Worm (Caenorhabditis elegans) whole organism, young adult: Measurements from ENCODE around the gene Y54G2A.36.
A peak's percentile ranks its signal among the peaks of the same experiment; 100 is the strongest.
"Not testable (repeated sequence)": the region's sequence is repeated elsewhere in the genome, so short reads cannot be mapped to it uniquely, and the experiment has no call there.

Experiments used
- B0035.1 ChIP-seq: sonication (generic microtip); optimal IDR thresholded peaks from 2 replicates; lab custom pipeline; 2016; ENCODE audit warnings: missing genetic modification characterization, mild to moderate bottlenecking, missing compliant biosample characterization, missing genotype, missing genetic modification reagents
- B0336.3 ChIP-seq: fragments of 200-800 bp; sonication (Bioruptor generic); IDR thresholded peaks from 2 replicates; pipeline ENCODE4 v1.3.6; 2022; ENCODE audit warnings: missing genetic modification characterization, missing compliant biosample characterization
- C06A6.2 ChIP-seq: fragments of 200-800 bp; sonication (Bioruptor generic); conservative IDR thresholded peaks from 2 replicates; pipeline ENCODE4 v1.3.6; 2022; ENCODE audit warnings: missing genetic modification characterization, missing compliant biosample characterization
- F23B12.7 ChIP-seq: sonication (generic microtip); optimal IDR thresholded peaks from 2 replicates; lab custom pipeline; 2017; ENCODE audit warnings: missing genetic modification characterization, mild to moderate bottlenecking, missing compliant biosample characterization, antibody characterized with exemption, moderate library complexity; ENCODE audit not compliant: insufficient read depth
- Y67H2A.10 ChIP-seq: fragments of 200-800 bp; sonication (Bioruptor generic); conservative IDR thresholded peaks from 2 replicates; pipeline ENCODE4 v1.3.6; 2022; ENCODE audit warnings: missing genetic modification reagents, missing genetic modification characterization, missing compliant biosample characterization
- Y95B8A.8 ChIP-seq: fragments of 200-800 bp; sonication (Bioruptor generic); IDR thresholded peaks from 2 replicates; pipeline ENCODE4 v1.3.6; 2022; ENCODE audit warnings: missing genetic modification reagents, missing genetic modification characterization, missing compliant biosample characterization
- attf-3 ChIP-seq: fragments of 200-800 bp; sonication (Bioruptor generic); conservative IDR thresholded peaks from 2 replicates; pipeline ENCODE4 v1.3.6; 2022; ENCODE audit warnings: missing genetic modification reagents, missing genetic modification characterization, missing compliant biosample characterization
- cebp-2 ChIP-seq: fragments of 200-800 bp; sonication (Bioruptor generic); IDR thresholded peaks from 2 replicates; pipeline ENCODE4 v1.3.6; 2022; ENCODE audit warnings: missing genetic modification characterization, missing compliant biosample characterization
- ceh-100 ChIP-seq: fragments of 200-800 bp; sonication (Bioruptor generic); IDR thresholded peaks from 2 replicates; pipeline ENCODE4 v1.3.6; 2022; ENCODE audit warnings: missing genetic modification reagents, missing genetic modification characterization, missing compliant biosample characterization
- ceh-40 ChIP-seq: fragments of 200-800 bp; sonication (Bioruptor generic); IDR thresholded peaks from 2 replicates; pipeline ENCODE4 v1.3.6; 2022; ENCODE audit warnings: missing genetic modification characterization, missing compliant biosample characterization
- chd-7 ChIP-seq: sonication (generic microtip); optimal IDR thresholded peaks from 2 replicates; lab custom pipeline; 2016; ENCODE audit warnings: mild to moderate bottlenecking, missing genetic modification characterization, moderate library complexity, missing compliant biosample characterization
- dpff-1 ChIP-seq: sonication (generic microtip); optimal IDR thresholded peaks from 2 replicates; lab custom pipeline; 2017; ENCODE audit warnings: mild to moderate bottlenecking, missing genetic modification characterization, missing compliant biosample characterization
- efl-1 ChIP-seq: fragments of 150-350 bp; optimal IDR thresholded peaks from 2 replicates; lab custom pipeline; 2014; ENCODE audit warnings: missing biosample characterization, missing genetic modification reagents, missing genetic modification characterization
- fkh-3 ChIP-seq: sonication (generic microtip); optimal IDR thresholded peaks from 2 replicates; lab custom pipeline; 2016; ENCODE audit warnings: mild to moderate bottlenecking, missing genetic modification characterization, missing compliant biosample characterization
- gei-17 ChIP-seq: fragments of 200-800 bp; sonication (Bioruptor generic); optimal IDR thresholded peaks from 2 replicates; lab custom pipeline; 2018; ENCODE audit warnings: mild to moderate bottlenecking, missing genetic modification characterization, missing compliant biosample characterization
- hlh-12 ChIP-seq: sonication (generic microtip); optimal IDR thresholded peaks from 2 replicates; lab custom pipeline; 2016; ENCODE audit warnings: missing genetic modification characterization, missing compliant biosample characterization
- hlh-26 ChIP-seq: fragments of 200-800 bp; sonication (Bioruptor generic); conservative IDR thresholded peaks from 2 replicates; pipeline ENCODE4 v1.3.6; 2022; ENCODE audit warnings: missing genetic modification reagents, missing genetic modification characterization, missing compliant biosample characterization
- lir-1 ChIP-seq: fragments of 200-800 bp; sonication (Bioruptor generic); conservative IDR thresholded peaks from 2 replicates; pipeline ENCODE4 v1.3.6; 2022; ENCODE audit warnings: missing genetic modification reagents, missing genetic modification characterization, missing compliant biosample characterization
- lsy-27 ChIP-seq: sonication (generic microtip); optimal IDR thresholded peaks from 2 replicates; lab custom pipeline; 2017; ENCODE audit warnings: missing genetic modification characterization, mild to moderate bottlenecking, missing compliant biosample characterization, antibody characterized with exemption, missing genotype, borderline replicate concordance; ENCODE audit not compliant: insufficient read depth
- madf-10 ChIP-seq: sonication (generic microtip); optimal IDR thresholded peaks from 2 replicates; lab custom pipeline; 2016; ENCODE audit warnings: mild to moderate bottlenecking, missing genetic modification characterization, missing compliant biosample characterization
- madf-8 ChIP-seq: fragments of 200-800 bp; sonication (Bioruptor generic); conservative IDR thresholded peaks from 2 replicates; pipeline ENCODE4 v1.3.6; 2022; ENCODE audit warnings: missing genetic modification reagents, missing genetic modification characterization, missing compliant biosample characterization
- nfya-2 ChIP-seq: fragments of 200-800 bp; sonication (Bioruptor generic); IDR thresholded peaks from 2 replicates; pipeline ENCODE4 v1.3.6; 2022; ENCODE audit warnings: missing genetic modification reagents, missing genetic modification characterization, missing compliant biosample characterization
- nhr-90 ChIP-seq: sonication (generic microtip); optimal IDR thresholded peaks from 2 replicates; lab custom pipeline; 2016; ENCODE audit warnings: missing genotype, mild to moderate bottlenecking, missing genetic modification characterization, missing compliant biosample characterization
- pha-4 ChIP-seq: fragments of 150-350 bp; sonication (generic microtip); optimal IDR thresholded peaks from 2 replicates; lab custom pipeline; 2014; ENCODE audit warnings: missing biosample characterization, missing genetic modification reagents, missing genetic modification characterization
- rec-8 ChIP-seq, 2 experiments: sonication (generic microtip); optimal IDR thresholded peaks; 2 replicates each; lab custom pipeline; 2016; ENCODE audit warnings: mild to moderate bottlenecking in 2 of 2, missing genetic modification characterization in 2 of 2, missing genetic modification reagents in 2 of 2, missing genotype in 2 of 2, missing biosample characterization in 1 of 2, missing compliant biosample characterization in 1 of 2, moderate library complexity in 1 of 2
- sdz-38 ChIP-seq: sonication (generic microtip); optimal IDR thresholded peaks from 2 replicates; lab custom pipeline; 2016; ENCODE audit warnings: missing genotype, missing genetic modification characterization, missing compliant biosample characterization
- snpc-4 ChIP-seq, 5 experiments: fragments of 150-350 bp in 1 of 5; sonication (generic microtip) in 4 of 5; optimal IDR thresholded peaks; 2 replicates each; lab custom pipeline; 2014 to 2018; ENCODE audit warnings: missing genetic modification characterization in 5 of 5, missing biosample characterization in 3 of 5, antibody characterized with exemption in 2 of 5, mild to moderate bottlenecking in 2 of 5, missing compliant biosample characterization in 2 of 5, missing genotype in 2 of 5, moderate library complexity in 2 of 5, missing genetic modification reagents in 1 of 5
- tbp1 ChIP-seq: fragments of 200-800 bp; sonication (Bioruptor generic); optimal IDR thresholded peaks from 2 replicates; lab custom pipeline; 2018; ENCODE audit warnings: mild to moderate bottlenecking, missing genetic modification characterization, missing compliant biosample characterization
- tbx-9 ChIP-seq: sonication (generic microtip); optimal IDR thresholded peaks from 2 replicates; lab custom pipeline; 2016; ENCODE audit warnings: borderline replicate concordance, missing genetic modification characterization, inconsistent platforms, missing compliant biosample characterization
- unc-130 ChIP-seq: sonication (generic microtip); optimal IDR thresholded peaks from 2 replicates; lab custom pipeline; 2016; ENCODE audit warnings: missing genetic modification reagents, missing genetic modification characterization, missing compliant biosample characterization
- unc-62 ChIP-seq: fragments of 150-350 bp; optimal IDR thresholded peaks from 2 replicates; lab custom pipeline; 2014; ENCODE audit warnings: missing biosample characterization, missing genetic modification reagents, missing genetic modification characterization
- xnd-1 ChIP-seq: sonication (generic microtip); optimal IDR thresholded peaks from 2 replicates; lab custom pipeline; 2016; ENCODE audit warnings: missing genotype, missing genetic modification reagents, missing genetic modification characterization, missing compliant biosample characterization
- zim-3 ChIP-seq: sonication (generic microtip); optimal IDR thresholded peaks from 2 replicates; lab custom pipeline; 2017; ENCODE audit warnings: mild to moderate bottlenecking, missing genetic modification characterization, moderate library complexity, missing compliant biosample characterization
- ztf-18 ChIP-seq: sonication (generic microtip); optimal IDR thresholded peaks from 2 replicates; lab custom pipeline; 2016; ENCODE audit warnings: missing genotype, mild to moderate bottlenecking, missing genetic modification characterization, missing compliant biosample characterization
- ztf-25 ChIP-seq: fragments of 200-800 bp; sonication (Bioruptor generic); IDR thresholded peaks from 2 replicates; pipeline ENCODE4 v1.3.6; 2022; ENCODE audit warnings: missing genetic modification reagents, missing genetic modification characterization, missing compliant biosample characterization
- ztf-3 ChIP-seq: fragments of 200-800 bp; sonication (Bioruptor generic); optimal IDR thresholded peaks from 2 replicates; lab custom pipeline; 2018; ENCODE audit warnings: mild to moderate bottlenecking, missing genetic modification characterization, missing compliant biosample characterization
- ztf-6 ChIP-seq: fragments of 200-800 bp; sonication (Bioruptor generic); IDR thresholded peaks from 2 replicates; pipeline ENCODE4 v1.3.6; 2022; ENCODE audit warnings: missing genetic modification reagents, missing genetic modification characterization, missing compliant biosample characterization

Gene Y54G2A.36

ce11 chrIV:2893486-2893842 lies 4.0 kb upstream of the Y54G2A.36 start (continued):
- TF ChIP-seq Y95B8A.8 (GFP tag; lab: Robert Waterston, UW) = no peak
- no peak for TF ChIP-seq cebp-2
- no peak for TF ChIP-seq dpff-1
- no peak for TF ChIP-seq zim-3
- TF ChIP-seq nfya-2 (GFP tag; lab: Robert Waterston, UW) = no peak
- no peak for TF ChIP-seq ztf-18 (tag; lab: Kevin White, UChicago)
- TF ChIP-seq lsy-27 (tag; lab: Kevin White, UChicago) = no peak
- TF ChIP-seq hlh-12 = no peak
- no peak for TF ChIP-seq unc-62 (GFP tag; lab: Kevin White, UChicago)
- TF ChIP-seq pha-4 (tag; lab: Kevin White, UChicago) = no peak
- TF ChIP-seq C06A6.2 (GFP tag; lab: Robert Waterston, UW) = no peak
- no peak for TF ChIP-seq lir-1
- TF ChIP-seq snpc-4 (GFP tag; optimal IDR thresholded peaks at IDR 0.05; lab: Kevin White, UChicago) = no peak
- no peak for TF ChIP-seq snpc-4 (tag; optimal IDR thresholded peaks at IDR 0.05; lab: Kevin White, UChicago)
- TF ChIP-seq tbx-9 (tag; lab: Kevin White, UChicago) = no peak
- TF ChIP-seq ztf-3 = no peak
- TF ChIP-seq nhr-90 (tag; lab: Kevin White, UChicago) = no peak
- no peak for TF ChIP-seq ceh-40 (GFP tag; lab: Robert Waterston, UW)
- TF ChIP-seq Y67H2A.10 (GFP tag; lab: Robert Waterston, UW) = no peak
- TF ChIP-seq B0336.3 (GFP tag; lab: Robert Waterston, UW) = no peak
- no peak for TF ChIP-seq tbp1 (GFP tag; lab: Kevin White, UChicago)
- no peak for TF ChIP-seq B0035.1 (tag; lab: Kevin White, UChicago)
- TF ChIP-seq ztf-6 (GFP tag; lab: Robert Waterston, UW) = no peak
- TF ChIP-seq gei-17 (GFP tag; lab: Kevin White, UChicago) = no peak
- peak; percentile 3 for TF ChIP-seq xnd-1 (tag; lab: Kevin White, UChicago)
- no peak for TF ChIP-seq ceh-100 (GFP tag; lab: Robert Waterston, UW)
- no peak for TF ChIP-seq unc-130 (GFP tag; lab: Kevin White, UChicago)
- no peak for TF ChIP-seq F23B12.7 (tag; lab: Kevin White, UChicago)
- TF ChIP-seq efl-1 = peak; percentile 18
- TF ChIP-seq sdz-38 = no peak
- peak; percentile 26; the same call in 1 of the 2 replicates for TF ChIP-seq madf-8 (GFP tag; lab: Robert Waterston, UW)
- no peak for TF ChIP-seq rec-8 (tag; optimal IDR thresholded peaks at IDR 0.05; lab: Kevin White, UChicago)
- no peak for TF ChIP-seq ztf-25 (GFP tag; lab: Robert Waterston, UW)
- TF ChIP-seq attf-3 (GFP tag; lab: Robert Waterston, UW) = no peak
- TF ChIP-seq madf-10 (tag; lab: Kevin White, UChicago) = no peak
- TF ChIP-seq hlh-26 = no peak

- TF ChIP-seq cebp-2; fkh-3 (tag; lab: Kevin White, UChicago); chd-7 (tag; lab: Kevin White, UChicago): not testable (repeated sequence)
Observed at ce11 chrIV:2894630-2895029, 2.9 kb upstream of the Y54G2A.36 start, which contains the start of gene Y54G2A.19. Y54G2A.19 (minus strand) TSS chrIV:2894730.
